Worm (Caenorhabditis elegans): ENCODE data around the gene T23B12.11.

DNA sequence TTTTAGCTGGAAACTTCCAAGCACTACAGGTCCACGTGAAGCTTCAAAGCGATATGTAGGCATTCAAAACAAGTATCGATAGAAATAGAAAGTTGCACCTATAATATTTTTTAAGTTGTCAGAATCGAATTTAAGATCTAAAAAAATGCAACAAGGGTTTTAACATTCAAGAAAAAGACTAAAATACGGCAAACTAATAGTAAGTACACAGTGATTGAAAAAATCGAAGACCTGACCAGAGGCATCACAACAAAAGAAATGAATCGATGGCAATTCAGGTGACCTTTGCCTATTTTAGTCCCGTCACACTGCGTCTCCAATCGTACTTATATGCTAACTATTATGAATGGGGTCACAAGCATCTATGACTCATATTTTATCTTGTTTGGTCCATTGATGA, 7.3 kb upstream of the T23B12.11 start, which contains the start of gene T23B12.5:
- no peak for TF ChIP-seq nhr-28 (tag; optimal IDR thresholded peaks at IDR 0.05)
- TF ChIP-seq ztf-11 (tag; optimal IDR thresholded peaks at IDR 0.05): no peak
- TF ChIP-seq M03D4.4 (tag; optimal IDR thresholded peaks at IDR 0.05): no peak
